Worm (Caenorhabditis elegans) whole organism, late embryonic: ENCODE data around the gene F49E10.4.

Experiments
- C08G9.2 ChIP-seq: sonication (generic microtip); optimal IDR thresholded peaks from 2 replicates; lab custom pipeline; 2016; ENCODE audit warnings: mild to moderate bottlenecking, missing genetic modification characterization, moderate library complexity, missing compliant biosample characterization
- K09A11.1 ChIP-seq: sonication (generic microtip); optimal IDR thresholded peaks from 2 replicates; lab custom pipeline; 2017; ENCODE audit warnings: antibody characterized with exemption, mild to moderate bottlenecking, missing genetic modification characterization, missing compliant biosample characterization; ENCODE audit not compliant: insufficient read depth
- Y22D7AL.16 ChIP-seq: sonication (generic microtip); optimal IDR thresholded peaks from 2 replicates; lab custom pipeline; 2016; ENCODE audit warnings: missing genetic modification characterization, missing compliant biosample characterization
- ama-1 ChIP-seq: fragments of 150-350 bp; optimal IDR thresholded peaks from 2 replicates; lab custom pipeline; 2014
- ceh-2 ChIP-seq: sonication (generic microtip); optimal IDR thresholded peaks from 2 replicates; lab custom pipeline; 2016; ENCODE audit warnings: missing genotype, missing genetic modification characterization, missing compliant biosample characterization
- ceh-22 ChIP-seq: sonication (generic microtip); optimal IDR thresholded peaks from 2 replicates; lab custom pipeline; 2017; ENCODE audit warnings: missing biosample characterization, missing genetic modification characterization
- ceh-30 ChIP-seq: fragments of 150-350 bp; optimal IDR thresholded peaks from 2 replicates; lab custom pipeline; 2014; ENCODE audit warnings: missing biosample characterization, missing genetic modification characterization
- ceh-48 ChIP-seq: sonication (generic microtip); optimal IDR thresholded peaks from 2 replicates; lab custom pipeline; 2016; ENCODE audit warnings: missing genetic modification characterization, inconsistent platforms, missing compliant biosample characterization
- dmd-4 ChIP-seq: sonication (generic microtip); optimal IDR thresholded peaks from 2 replicates; lab custom pipeline; 2016; ENCODE audit warnings: borderline replicate concordance, missing genetic modification characterization, missing compliant biosample characterization
- dve-1 ChIP-seq: sonication (generic microtip); optimal IDR thresholded peaks from 2 replicates; lab custom pipeline; 2017; ENCODE audit warnings: antibody characterized with exemption, mild to moderate bottlenecking, missing genetic modification characterization, missing compliant biosample characterization
- elt-2 ChIP-seq: sonication (generic microtip); optimal IDR thresholded peaks from 2 replicates; lab custom pipeline; 2016; ENCODE audit warnings: missing genetic modification reagents, missing genetic modification characterization, missing compliant biosample characterization
- elt-4 ChIP-seq: sonication (generic microtip); optimal IDR thresholded peaks from 2 replicates; lab custom pipeline; 2016; ENCODE audit warnings: missing genetic modification characterization, missing compliant biosample characterization
- fax-1 ChIP-seq: sonication (generic microtip); optimal IDR thresholded peaks from 2 replicates; lab custom pipeline; 2016; ENCODE audit warnings: missing genotype, missing genetic modification characterization, missing compliant biosample characterization
- fkh-10 ChIP-seq: fragments of 150-350 bp; optimal IDR thresholded peaks from 2 replicates; lab custom pipeline; 2014; ENCODE audit warnings: missing biosample characterization, missing genetic modification reagents, missing genetic modification characterization
- hlh-15 ChIP-seq: sonication (generic microtip); optimal IDR thresholded peaks from 2 replicates; lab custom pipeline; 2016; ENCODE audit warnings: missing genetic modification characterization, missing compliant biosample characterization
- hlh-6 ChIP-seq: sonication (generic microtip); optimal IDR thresholded peaks from 2 replicates; lab custom pipeline; 2016; ENCODE audit warnings: missing genotype, missing genetic modification characterization, missing compliant biosample characterization
- hlh-8 ChIP-seq: sonication (generic microtip); optimal IDR thresholded peaks from 2 replicates; lab custom pipeline; 2016; ENCODE audit warnings: missing genotype, missing genetic modification characterization, missing compliant biosample characterization
- madf-2 ChIP-seq: sonication (generic microtip); optimal IDR thresholded peaks from 2 replicates; lab custom pipeline; 2017; ENCODE audit warnings: missing genetic modification characterization, missing compliant biosample characterization
- nfya-1 ChIP-seq: sonication (generic microtip); optimal IDR thresholded peaks from 2 replicates; lab custom pipeline; 2017; ENCODE audit warnings: missing genetic modification characterization, mild to moderate bottlenecking, missing compliant biosample characterization, antibody characterized with exemption, moderate library complexity
- nhr-11 ChIP-seq: fragments of 150-350 bp; optimal IDR thresholded peaks from 2 replicates; lab custom pipeline; 2014; ENCODE audit warnings: missing biosample characterization, missing genetic modification characterization
- odd-2 ChIP-seq: sonication (generic microtip); optimal IDR thresholded peaks from 2 replicates; lab custom pipeline; 2017; ENCODE audit warnings: antibody characterized with exemption, mild to moderate bottlenecking, missing genetic modification characterization, missing compliant biosample characterization
- pag-3 ChIP-seq: sonication (generic microtip); optimal IDR thresholded peaks from 2 replicates; lab custom pipeline; 2016; ENCODE audit warnings: missing compliant biosample characterization, missing genetic modification characterization, borderline replicate concordance
- pat-9 ChIP-seq: fragments of 200-800 bp; sonication (Bioruptor generic); optimal IDR thresholded peaks from 2 replicates; lab custom pipeline; 2018; ENCODE audit warnings: mild to moderate bottlenecking, missing genetic modification characterization, moderate library complexity, missing compliant biosample characterization
- pax-1 ChIP-seq: fragments of 150-350 bp; optimal IDR thresholded peaks from 2 replicates; lab custom pipeline; 2014; ENCODE audit warnings: missing biosample characterization, missing genetic modification characterization
- pqm-1 ChIP-seq: sonication (generic microtip); optimal IDR thresholded peaks from 2 replicates; lab custom pipeline; 2016; ENCODE audit warnings: missing genetic modification characterization, missing compliant biosample characterization
- ref-2 ChIP-seq: sonication (generic microtip); optimal IDR thresholded peaks from 2 replicates; lab custom pipeline; 2016; ENCODE audit warnings: missing genetic modification characterization, missing compliant biosample characterization
- sdc-2 ChIP-seq: sonication (generic microtip); optimal IDR thresholded peaks from 2 replicates; lab custom pipeline; 2016; ENCODE audit warnings: missing genotype, missing genetic modification characterization, missing compliant biosample characterization
- syd-9 ChIP-seq: sonication (generic microtip); optimal IDR thresholded peaks from 2 replicates; lab custom pipeline; 2016; ENCODE audit warnings: mild to moderate bottlenecking, missing genetic modification characterization, moderate library complexity, missing compliant biosample characterization
- tbx-2 ChIP-seq: sonication (generic microtip); optimal IDR thresholded peaks from 2 replicates; lab custom pipeline; 2016; ENCODE audit warnings: missing genetic modification characterization, missing compliant biosample characterization
- tbx-7 ChIP-seq: sonication (generic microtip); optimal IDR thresholded peaks from 2 replicates; lab custom pipeline; 2016; ENCODE audit warnings: missing genotype, missing genetic modification characterization, missing compliant biosample characterization
- ttx-3 ChIP-seq: sonication (generic microtip); optimal IDR thresholded peaks from 2 replicates; lab custom pipeline; 2016; ENCODE audit warnings: missing genetic modification reagents, missing genetic modification characterization, missing compliant biosample characterization
- unc-3 ChIP-seq, 2 experiments: fragments of 200-800 bp in 1 of 2; sonication (Bioruptor generic) in 1 of 2; sonication (generic microtip) in 1 of 2; conservative IDR thresholded peaks in 1 of 2; optimal IDR thresholded peaks in 1 of 2; 2 replicates each; pipeline versions ENCODE4 v1.3.6 to Lab custom; 2016 to 2022; ENCODE audit warnings: missing compliant biosample characterization in 2 of 2, missing genetic modification characterization in 2 of 2, missing genetic modification reagents in 1 of 2
- unc-55 ChIP-seq: sonication (generic microtip); optimal IDR thresholded peaks from 2 replicates; lab custom pipeline; 2017; ENCODE audit warnings: missing biosample characterization, missing genetic modification reagents, missing genetic modification characterization
- unc-86 ChIP-seq: sonication (generic microtip); optimal IDR thresholded peaks from 2 replicates; lab custom pipeline; 2016; ENCODE audit warnings: missing genetic modification characterization, missing compliant biosample characterization
- zip-5 ChIP-seq: sonication (generic microtip); optimal IDR thresholded peaks from 2 replicates; lab custom pipeline; 2016; ENCODE audit warnings: missing genetic modification characterization, missing compliant biosample characterization

F49E10.4 gene

DNA sequence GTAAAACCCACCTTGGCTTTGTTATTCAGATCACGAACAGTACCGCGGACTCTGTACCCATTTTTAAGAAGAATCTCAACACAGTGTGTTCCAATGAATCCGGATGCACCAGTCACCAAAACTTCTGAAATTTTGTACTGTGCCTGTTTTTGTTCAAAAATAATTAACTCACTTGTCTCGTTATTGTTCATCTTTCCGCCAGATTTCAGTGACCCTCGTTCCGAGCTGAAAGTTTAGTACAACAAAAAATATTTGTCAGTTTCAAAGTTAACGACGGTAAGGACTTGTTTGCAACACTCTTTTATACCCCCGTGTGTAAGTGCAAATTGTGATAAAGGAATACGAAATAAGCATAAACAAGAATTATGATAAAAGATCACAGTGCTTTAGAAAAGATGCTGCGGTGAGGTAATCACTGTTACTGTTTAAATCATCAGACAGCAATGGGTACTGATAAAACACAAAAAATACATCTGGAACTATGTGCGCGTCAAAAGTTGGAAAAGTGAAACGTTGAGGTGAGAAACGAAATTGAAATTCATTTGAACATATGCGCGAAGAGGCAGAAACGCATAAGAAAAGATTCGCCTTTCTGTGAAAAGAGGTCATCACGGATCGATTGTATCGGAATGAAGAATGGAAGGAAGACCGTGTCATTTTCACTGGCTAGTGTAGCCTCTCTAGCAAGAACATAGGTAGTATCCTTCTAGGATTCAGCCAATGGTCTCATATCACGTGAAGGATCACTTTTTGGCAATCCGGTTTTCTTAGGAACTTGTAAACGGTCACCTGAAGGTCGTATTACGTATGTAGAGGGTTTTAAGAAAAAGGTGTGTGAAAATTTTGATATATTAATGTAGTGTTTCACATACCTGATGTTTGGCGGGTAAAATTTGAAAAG is 40.8 kb upstream of the F49E10.4 start, which contains the start of gene F13D11.4:
Gene F13D11.4 (minus strand): TSS at position 225 of the 901 bp plus-strand sequence.
- no peak for TF ChIP-seq nhr-11
- no peak for TF ChIP-seq hlh-15 (tag; lab: Kevin White, UChicago)
- TF ChIP-seq pqm-1 (tag; lab: Kevin White, UChicago) = no peak
- TF ChIP-seq K09A11.1 (tag; lab: Kevin White, UChicago) = no peak
- TF ChIP-seq pag-3 (tag; lab: Kevin White, UChicago) = no peak
- TF ChIP-seq tbx-7 (tag; lab: Kevin White, UChicago) = no peak

DNA sequence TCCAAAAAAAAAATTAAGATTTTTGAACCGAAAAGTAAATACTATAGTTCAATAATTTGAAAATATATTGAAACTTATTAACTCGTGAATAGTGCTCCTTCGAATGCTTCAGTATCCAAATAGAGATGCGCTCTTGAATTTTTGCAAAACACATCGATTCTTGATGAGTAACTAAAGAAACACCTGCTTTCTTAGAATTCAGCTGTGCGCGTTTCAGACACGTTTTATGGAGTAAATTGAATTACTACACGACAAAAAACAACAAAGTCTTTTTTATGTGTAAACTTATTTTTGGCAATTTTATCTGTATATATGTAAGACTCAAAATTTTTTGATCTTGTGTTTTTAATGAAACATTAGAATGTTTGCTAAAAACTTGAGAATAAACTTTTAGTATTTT is 39.1 kb upstream of the F49E10.4 start:
- TF ChIP-seq ceh-30 (tag; lab: Kevin White, UChicago) (no peak), elt-2 (tag; lab: Kevin White, UChicago) (no peak), dmd-4 (tag; lab: Kevin White, UChicago) (no peak), nfya-1 (no peak), ttx-3 (tag; lab: Kevin White, UChicago) (no peak), Y22D7AL.16 (tag; lab: Kevin White, UChicago) (no peak), odd-2 (tag; lab: Kevin White, UChicago) (no peak), nhr-11 (no peak), tbx-2 (no peak), ref-2 (tag; lab: Kevin White, UChicago) (no peak), madf-2 (tag; lab: Kevin White, UChicago) (no peak), ceh-2 (no peak), unc-86 (tag; lab: Kevin White, UChicago) (no peak), ceh-22 (tag; lab: Kevin White, UChicago) (no peak), fax-1 (no peak)

DNA sequence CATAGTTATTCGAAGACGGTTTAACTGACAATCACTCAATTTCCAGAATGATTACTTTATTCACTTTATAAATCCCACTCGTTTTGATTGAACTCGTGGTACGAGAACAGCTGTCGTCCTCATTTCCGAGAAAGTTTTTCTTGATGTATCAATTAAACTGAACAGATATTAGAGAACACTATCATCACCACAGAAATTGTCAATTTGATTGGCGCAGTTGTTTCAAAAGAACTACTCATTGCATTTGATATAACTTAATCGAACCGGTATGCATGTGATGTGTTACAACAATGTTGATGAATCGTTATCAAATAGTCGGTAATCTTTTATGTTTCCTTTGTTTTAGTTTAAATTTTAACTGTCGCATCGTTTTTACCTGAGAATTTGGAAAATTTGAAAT is 38.6 kb upstream of the F49E10.4 start:
- TF ChIP-seq unc-86 (tag; lab: Kevin White, UChicago) = no peak
- TF ChIP-seq unc-3 (GFP tag; conservative IDR thresholded peaks at IDR 0.05; lab: Robert Waterston, UW) = no peak
- no peak for TF ChIP-seq unc-3 (tag; optimal IDR thresholded peaks at IDR 0.05; lab: Kevin White, UChicago)
- TF ChIP-seq unc-55 (GFP tag; lab: Kevin White, UChicago) = peak; percentile 60
- TF ChIP-seq ceh-48 (tag; lab: Kevin White, UChicago) = no peak

DNA sequence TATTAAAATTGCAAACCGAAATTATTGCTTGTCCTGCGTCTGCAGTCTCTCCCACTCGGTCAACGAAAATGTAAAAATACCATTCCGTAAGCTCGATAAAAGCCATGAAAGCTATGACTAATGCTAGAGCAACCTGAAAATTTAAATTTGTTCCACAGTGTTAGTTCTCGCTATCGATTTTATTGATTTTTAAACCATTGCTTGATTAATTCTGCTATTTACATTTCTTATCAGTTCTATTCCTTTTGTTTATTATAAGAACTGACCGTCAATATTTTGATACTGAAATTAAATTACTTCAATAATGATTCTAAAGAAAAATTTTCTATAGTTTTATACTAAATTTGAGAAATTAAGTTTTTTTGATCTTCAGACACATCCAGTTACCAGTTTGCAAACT is 36.5 kb upstream of the F49E10.4 start:
- TF ChIP-seq odd-2 (tag; lab: Kevin White, UChicago) = no peak
- no peak for TF ChIP-seq ama-1
- no peak for TF ChIP-seq sdc-2
- no peak for TF ChIP-seq nhr-11
- no peak for TF ChIP-seq zip-5 (tag; lab: Kevin White, UChicago)
- TF ChIP-seq hlh-6 (tag; lab: Kevin White, UChicago) = no peak
- no peak for TF ChIP-seq pat-9
- TF ChIP-seq hlh-8 (tag; lab: Kevin White, UChicago) = no peak
- TF ChIP-seq pax-1 (tag; lab: Kevin White, UChicago) = no peak
- no peak for TF ChIP-seq elt-4 (tag; lab: Kevin White, UChicago)
- no peak for TF ChIP-seq unc-86 (tag; lab: Kevin White, UChicago)
- TF ChIP-seq dmd-4 (tag; lab: Kevin White, UChicago) = no peak
- TF ChIP-seq C08G9.2 (tag; lab: Kevin White, UChicago) = no peak
- TF ChIP-seq, all 69 proteins: peak for 0

DNA sequence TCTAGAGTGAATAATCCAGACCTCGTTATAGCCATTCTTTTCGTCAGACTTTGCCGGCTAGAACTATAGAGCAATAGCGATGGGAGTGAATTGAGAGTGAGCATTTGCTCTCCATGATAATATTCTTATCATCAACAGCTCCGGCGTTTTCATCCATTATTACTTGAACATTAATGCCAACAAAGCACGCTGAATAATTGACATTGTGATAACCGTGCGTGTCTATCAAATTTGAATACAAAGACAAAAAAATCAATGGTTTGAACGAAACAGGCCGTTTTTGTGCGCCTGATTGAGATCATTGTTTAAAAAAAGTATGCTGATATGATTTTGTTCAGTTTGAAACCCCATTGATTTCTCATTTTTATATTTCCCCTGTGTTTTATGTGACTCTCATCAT is 36.0 kb upstream of the F49E10.4 start, which contains the start of gene dct-11:
Gene dct-11 (minus strand): TSS at position 136 of the 400 bp plus-strand sequence.
- TF ChIP-seq fkh-10 (GFP tag; lab: Kevin White, UChicago) (no peak), syd-9 (tag; lab: Kevin White, UChicago) (no peak), elt-2 (tag; lab: Kevin White, UChicago) (peak; percentile 30), ceh-30 (tag; lab: Kevin White, UChicago) (no peak), dve-1 (peak; percentile 16)
